Fruit fly (Drosophila melanogaster) whole organism, embryonic: Measurements from ENCODE around the gene Gart.

Experiments
- CG10274 ChIP-seq: fragments of 200-800 bp; sonication (Bioruptor generic); optimal IDR thresholded peaks from 3 replicates; lab custom pipeline; 2017; ENCODE audit warnings: missing biosample characterization, mild to moderate bottlenecking, missing genetic modification characterization
- CG12071 ChIP-seq: fragments of 200-800 bp; sonication (Bioruptor generic); optimal IDR thresholded peaks from 3 replicates; lab custom pipeline; 2018; ENCODE audit warnings: missing biosample characterization, mild to moderate bottlenecking, missing genetic modification characterization
- CG13287 ChIP-seq: fragments of 200-800 bp; sonication (Bioruptor generic); IDR thresholded peaks from 2 replicates; pipeline ENCODE4 v1.3.6; 2022; ENCODE audit warnings: missing biosample characterization, missing genetic modification characterization; ENCODE audit not compliant: partially characterized antibody
- CG14667 ChIP-seq: fragments of 200-800 bp; sonication (Bioruptor generic); IDR thresholded peaks from 2 replicates; pipeline ENCODE4 v1.3.6; 2022; ENCODE audit warnings: missing biosample characterization, missing genetic modification characterization
- CG14965 ChIP-seq: fragments of 200-800 bp; sonication (Bioruptor generic); optimal IDR thresholded peaks from 2 replicates; lab custom pipeline; 2016; ENCODE audit warnings: missing biosample characterization, missing genetic modification characterization, borderline replicate concordance
- CG1529 ChIP-seq: fragments of 200-800 bp; sonication (Bioruptor generic); optimal IDR thresholded peaks from 3 replicates; lab custom pipeline; 2018; ENCODE audit warnings: missing biosample characterization, missing genetic modification characterization
- CG15601 ChIP-seq: fragments of 200-800 bp; sonication (Bioruptor generic); optimal IDR thresholded peaks from 3 replicates; lab custom pipeline; 2019; ENCODE audit warnings: missing biosample characterization, mild to moderate bottlenecking, missing genetic modification characterization, moderate library complexity
- CG18476 ChIP-seq: fragments of 200-800 bp; sonication (Bioruptor generic); optimal IDR thresholded peaks from 2 replicates; lab custom pipeline; 2016; ENCODE audit warnings: missing biosample characterization, mild to moderate bottlenecking, missing genetic modification characterization
- CG18619 ChIP-seq: fragments of 200-800 bp; sonication (Bioruptor generic); optimal IDR thresholded peaks from 3 replicates; lab custom pipeline; 2017; ENCODE audit warnings: missing biosample characterization, mild to moderate bottlenecking, missing genetic modification characterization
- CG2120 ChIP-seq: fragments of 200-800 bp; sonication (Bioruptor generic); optimal IDR thresholded peaks from 3 replicates; lab custom pipeline; 2016; ENCODE audit warnings: missing biosample characterization, missing genetic modification characterization
- CG30403 ChIP-seq: fragments of 200-800 bp; sonication (Bioruptor generic); optimal IDR thresholded peaks from 3 replicates; lab custom pipeline; 2016; ENCODE audit warnings: missing biosample characterization, missing genetic modification characterization
- CG31388 ChIP-seq: fragments of 200-800 bp; sonication (Bioruptor generic); optimal IDR thresholded peaks from 2 replicates; lab custom pipeline; 2016; ENCODE audit warnings: missing biosample characterization, missing genetic modification characterization
- CG32767 ChIP-seq: fragments of 200-800 bp; sonication (Bioruptor generic); IDR thresholded peaks from 2 replicates; pipeline ENCODE4 v1.3.6; 2022; ENCODE audit warnings: missing biosample characterization, missing genetic modification characterization
- CG33213 ChIP-seq: fragments of 200-800 bp; sonication (Bioruptor generic); optimal IDR thresholded peaks from 3 replicates; lab custom pipeline; 2016; ENCODE audit warnings: missing biosample characterization, missing genetic modification characterization
- CG3407 ChIP-seq: fragments of 200-800 bp; sonication (Bioruptor generic); optimal IDR thresholded peaks from 2 replicates; lab custom pipeline; 2018; ENCODE audit warnings: missing biosample characterization, mild to moderate bottlenecking, missing genetic modification characterization
- CG7556 ChIP-seq: fragments of 200-800 bp; sonication (Bioruptor generic); optimal IDR thresholded peaks from 2 replicates; lab custom pipeline; 2017; ENCODE audit warnings: missing biosample characterization, mild to moderate bottlenecking, missing genetic modification characterization
- CG8924 ChIP-seq: fragments of 200-800 bp; optimal IDR thresholded peaks from 3 replicates; lab custom pipeline; 2019; ENCODE audit warnings: missing biosample characterization, mild to moderate bottlenecking, missing genetic modification characterization, moderate library complexity
- Dad ChIP-seq: fragments of 200-800 bp; sonication (Bioruptor generic); optimal IDR thresholded peaks from 3 replicates; lab custom pipeline; 2016; ENCODE audit warnings: missing biosample characterization, missing genetic modification characterization
- Deaf1 ChIP-seq: fragments of 200-800 bp; optimal IDR thresholded peaks from 3 replicates; lab custom pipeline; 2019; ENCODE audit warnings: missing biosample characterization, mild to moderate bottlenecking, missing genetic modification characterization, moderate library complexity
- Dek ChIP-seq: fragments of 200-800 bp; sonication (Bioruptor generic); optimal IDR thresholded peaks from 3 replicates; lab custom pipeline; 2019; ENCODE audit warnings: missing biosample characterization, mild to moderate bottlenecking, missing genetic modification characterization, moderate library complexity
- Dip3 ChIP-seq: fragments of 200-800 bp; sonication (Bioruptor generic); optimal IDR thresholded peaks from 3 replicates; lab custom pipeline; 2016; ENCODE audit warnings: missing biosample characterization, missing genetic modification characterization
- Doc2 ChIP-seq: fragments of 200-800 bp; sonication (Bioruptor generic); IDR thresholded peaks from 2 replicates; pipeline ENCODE4 v1.3.6; 2022; ENCODE audit warnings: missing biosample characterization, missing genetic modification characterization
- Dp ChIP-seq: fragments of 200-800 bp; sonication (Bioruptor generic); optimal IDR thresholded peaks from 2 replicates; lab custom pipeline; 2018; ENCODE audit warnings: missing biosample characterization, mild to moderate bottlenecking, missing genetic modification characterization, moderate library complexity
- Dref ChIP-seq: fragments of 200-800 bp; sonication (Bioruptor generic); IDR thresholded peaks from 2 replicates; pipeline ENCODE4 v1.3.6; 2022; ENCODE audit warnings: missing biosample characterization, missing genetic modification characterization
- E2f1 ChIP-seq: fragments of 200-800 bp; sonication (Bioruptor generic); IDR thresholded peaks from 2 replicates; pipeline ENCODE4 v1.3.6; 2022; ENCODE audit warnings: missing biosample characterization, missing genetic modification characterization
- E2f2 ChIP-seq: fragments of 200-800 bp; sonication (Bioruptor generic); IDR thresholded peaks from 2 replicates; pipeline ENCODE4 v1.3.6; 2022; ENCODE audit warnings: missing biosample characterization, missing genetic modification characterization
- ERR ChIP-seq: fragments of 200-800 bp; sonication (Bioruptor generic); optimal IDR thresholded peaks from 2 replicates; lab custom pipeline; 2016; ENCODE audit warnings: missing biosample characterization, missing genetic modification characterization
- Fer3 ChIP-seq: fragments of 200-800 bp; sonication (Bioruptor generic); optimal IDR thresholded peaks from 2 replicates; lab custom pipeline; 2018; ENCODE audit warnings: missing biosample characterization, mild to moderate bottlenecking, missing genetic modification characterization, moderate library complexity
- Hr39 ChIP-seq: fragments of >200 bp; optimal IDR thresholded peaks from 2 replicates; lab custom pipeline; 2017
- Kr ChIP-seq: fragments of 200-800 bp; sonication (Bioruptor generic); optimal IDR thresholded peaks from 2 replicates; lab custom pipeline; 2017; ENCODE audit warnings: missing biosample characterization, mild to moderate bottlenecking, missing genetic modification characterization
- Mes4 ChIP-seq: fragments of 200-800 bp; sonication (Bioruptor generic); optimal IDR thresholded peaks from 2 replicates; lab custom pipeline; 2016; ENCODE audit warnings: missing biosample characterization, missing genetic modification characterization
- Sin3A ChIP-seq: fragments of >200 bp; optimal IDR thresholded peaks from 2 replicates; lab custom pipeline; 2018
- Sry-β ChIP-seq: fragments of 200-800 bp; sonication (Bioruptor generic); optimal IDR thresholded peaks from 2 replicates; lab custom pipeline; 2018; ENCODE audit warnings: missing biosample characterization, mild to moderate bottlenecking, missing genetic modification characterization, moderate library complexity
- al ChIP-seq: fragments of 200-800 bp; sonication (Bioruptor generic); IDR thresholded peaks from 2 replicates; pipeline ENCODE4 v1.3.6; 2022; ENCODE audit warnings: missing biosample characterization, missing genetic modification characterization
- aop ChIP-seq: fragments of 200-800 bp; sonication (Bioruptor generic); IDR thresholded peaks from 2 replicates; pipeline ENCODE4 v1.3.6; 2022; ENCODE audit warnings: missing biosample characterization, missing genetic modification characterization
- dati ChIP-seq: fragments of 200-800 bp; sonication (Bioruptor generic); IDR thresholded peaks from 2 replicates; pipeline ENCODE4 v1.3.6; 2022; ENCODE audit warnings: missing biosample characterization, missing genetic modification characterization
- dm ChIP-seq: fragments of 200-800 bp; sonication (Bioruptor generic); optimal IDR thresholded peaks from 3 replicates; lab custom pipeline; 2016; ENCODE audit warnings: missing biosample characterization, missing genetic modification characterization
- dysf ChIP-seq: fragments of 200-800 bp; sonication (Bioruptor generic); IDR thresholded peaks from 3 replicates; pipeline ENCODE4 v1.3.6; 2022; ENCODE audit warnings: missing biosample characterization, missing genetic modification characterization
- gce ChIP-seq: fragments of 200-800 bp; sonication (Bioruptor generic); IDR thresholded peaks from 3 replicates; pipeline ENCODE4 v1.3.6; 2022; ENCODE audit warnings: missing biosample characterization, missing genetic modification characterization
- gsb ChIP-seq: fragments of 200-800 bp; sonication (Bioruptor generic); IDR thresholded peaks from 2 replicates; pipeline ENCODE4 v1.3.6; 2022; ENCODE audit warnings: missing biosample characterization, missing genetic modification characterization
- hb ChIP-seq: fragments of 200-800 bp; sonication (Bioruptor generic); IDR thresholded peaks from 3 replicates; pipeline ENCODE4 v1.3.6; 2022; ENCODE audit warnings: missing biosample characterization, missing genetic modification characterization; ENCODE audit not compliant: partially characterized antibody
- hth ChIP-seq: fragments of >200 bp; optimal IDR thresholded peaks from 2 replicates; lab custom pipeline; 2017; ENCODE audit warnings: inconsistent platforms
- ken ChIP-seq: fragments of 200-800 bp; sonication (Bioruptor generic); IDR thresholded peaks from 3 replicates; pipeline ENCODE4 v1.3.6; 2022; ENCODE audit warnings: missing biosample characterization, missing genetic modification characterization
- pnt ChIP-seq: fragments of 200-800 bp; sonication (Bioruptor generic); optimal IDR thresholded peaks from 3 replicates; lab custom pipeline; 2016; ENCODE audit warnings: missing biosample characterization, missing genetic modification characterization
- repo ChIP-seq: fragments of 200-800 bp; sonication (Bioruptor generic); optimal IDR thresholded peaks from 2 replicates; lab custom pipeline; 2016; ENCODE audit warnings: missing biosample characterization, missing genetic modification characterization
- salm ChIP-seq: fragments of 200-800 bp; sonication (Bioruptor generic); optimal IDR thresholded peaks from 2 replicates; lab custom pipeline; 2018; ENCODE audit warnings: missing biosample characterization, mild to moderate bottlenecking, missing genetic modification characterization
- sc ChIP-seq, 3 experiments: fragments of >200 bp in 2 of 3; fragments of 200-800 bp in 1 of 3; sonication (Bioruptor generic) in 1 of 3; optimal IDR thresholded peaks; 2 replicates in 2 of 3; 3 replicates in 1 of 3; lab custom pipeline; 2017; ENCODE audit warnings: mild to moderate bottlenecking in 1 of 3, missing biosample characterization in 1 of 3, missing genetic modification characterization in 1 of 3, missing genetic modification reagents in 1 of 3
- sima ChIP-seq: fragments of 200-800 bp; sonication (Bioruptor generic); optimal IDR thresholded peaks from 2 replicates; lab custom pipeline; 2016; ENCODE audit warnings: missing biosample characterization, missing genetic modification characterization
- trem ChIP-seq: fragments of 200-800 bp; optimal IDR thresholded peaks from 3 replicates; lab custom pipeline; 2019; ENCODE audit warnings: missing biosample characterization, mild to moderate bottlenecking, missing genetic modification characterization, moderate library complexity
- unpg ChIP-seq: fragments of 200-800 bp; sonication (Bioruptor generic); optimal IDR thresholded peaks from 3 replicates; lab custom pipeline; 2018; ENCODE audit warnings: missing biosample characterization, mild to moderate bottlenecking, missing genetic modification characterization, moderate library complexity
- yki ChIP-seq: fragments of >200 bp; optimal IDR thresholded peaks from 3 replicates; lab custom pipeline; 2018
- zfh2 ChIP-seq: fragments of 200-800 bp; sonication (Bioruptor generic); optimal IDR thresholded peaks from 2 replicates; lab custom pipeline; 2016; ENCODE audit warnings: missing biosample characterization, missing genetic modification characterization

Gart gene

DNA sequence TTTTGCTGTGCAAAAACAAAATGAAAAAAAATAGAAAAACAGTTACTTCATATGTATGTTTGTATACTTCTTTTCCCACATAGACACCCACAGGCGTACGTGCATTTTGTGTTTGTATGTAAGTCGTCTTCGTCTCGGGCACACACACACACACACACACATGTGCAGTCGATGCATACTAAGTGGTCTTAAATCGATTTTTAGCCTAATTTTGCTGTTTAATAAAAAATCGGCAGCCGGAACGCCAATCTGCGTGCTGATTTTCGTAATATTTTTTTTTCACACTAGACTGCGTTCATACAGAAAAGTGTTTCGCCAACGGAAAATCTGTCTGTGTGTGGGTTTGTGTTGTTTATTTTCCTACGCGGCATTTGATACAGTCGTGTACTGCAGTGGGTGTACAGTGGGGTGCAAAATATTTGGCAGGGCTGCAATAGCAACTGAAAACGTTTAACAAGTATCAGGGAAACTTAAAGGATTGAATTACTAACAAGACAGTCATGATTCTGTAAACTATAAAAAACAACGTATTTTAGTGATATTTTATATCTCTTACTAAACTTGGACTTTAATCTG is 9.5 kb upstream of the Gart start (continued):
- TF ChIP-seq Sry-β (GFP tag; lab: Kevin White, UChicago) (no peak), dysf (GFP tag; lab: Robert Waterston, UW) (no peak), Fer3 (tag; lab: Kevin White, UChicago) (peak; percentile 48), Dip3 (peak; percentile 36), dati (GFP tag; lab: Robert Waterston, UW) (no peak), CG2120 (GFP tag; lab: Kevin White, UChicago) (peak; percentile 64), ken (GFP tag; lab: Robert Waterston, UW) (no peak), CG31388 (GFP tag; lab: Kevin White, UChicago) (peak; percentile 5), yki (no peak), sc (optimal IDR thresholded peaks at IDR 0.05; lab: Kevin White, UChicago) (no peak), sc (GFP tag; optimal IDR thresholded peaks at IDR 0.05; lab: Kevin White, UChicago) (no peak), CG3407 (GFP tag; lab: Kevin White, UChicago) (no peak), Sin3A (lab: Kevin White, UChicago) (no peak), Dref (GFP tag; lab: Robert Waterston, UW) (no peak), CG15601 (tag; lab: Kevin White, UChicago) (no peak), trem (tag; lab: Kevin White, UChicago) (no peak), Deaf1 (tag; lab: Kevin White, UChicago) (peak; percentile 5), gce (GFP tag; lab: Robert Waterston, UW) (no peak), Mes4 (GFP tag; lab: Kevin White, UChicago) (no peak), salm (tag; lab: Kevin White, UChicago) (no peak), CG8924 (tag; lab: Kevin White, UChicago) (no peak), CG30403 (GFP tag; lab: Kevin White, UChicago) (peak; percentile 19), ERR (peak; percentile 32), CG33213 (peak; percentile 21), dm (GFP tag; lab: Kevin White, UChicago) (no peak), CG14667 (GFP tag; lab: Robert Waterston, UW) (no peak), CG18476 (GFP tag; lab: Kevin White, UChicago) (no peak), hb (GFP tag; lab: Robert Waterston, UW) (no peak), CG18619 (no peak), CG7556 (no peak), al (GFP tag; lab: Robert Waterston, UW) (no peak), CG32767 (GFP tag; lab: Robert Waterston, UW) (no peak), CG14965 (no peak), aop (GFP tag; lab: Robert Waterston, UW) (no peak), sima (no peak), CG12071 (no peak), zfh2 (GFP tag; lab: Kevin White, UChicago) (peak; percentile 1), hth (lab: Kevin White, UChicago) (no peak), E2f1 (peak; percentile 60; the same call in 1 of the 2 replicates), CG1529 (GFP tag; lab: Kevin White, UChicago) (no peak), CG13287 (GFP tag; lab: Robert Waterston, UW) (no peak), Kr (GFP tag; lab: Kevin White, UChicago) (no peak), Hr39 (lab: Kevin White, UChicago) (no peak), CG10274 (GFP tag; lab: Kevin White, UChicago) (no peak), Dp (no peak), repo (GFP tag; lab: Kevin White, UChicago) (peak; percentile 35), unpg (GFP tag; lab: Kevin White, UChicago) (peak; percentile 4), Doc2 (GFP tag; lab: Robert Waterston, UW) (no peak), E2f2 (GFP tag; lab: Robert Waterston, UW) (peak; percentile 32; the same call in 1 of the 2 replicates), gsb (GFP tag; lab: Robert Waterston, UW) (0 out of 2 replicates have a peak, but pooled peaks have one; percentile 10), pnt (no peak), Dek (peak; percentile 18), Dad (GFP tag; lab: Kevin White, UChicago) (peak; percentile 5)
